Fruit fly (Drosophila melanogaster) whole organism, embryonic: ENCODE data around the gene BORCS6.

ENCODE experiments used
- CG10267 ChIP-seq: fragments of 200-800 bp; sonication (Bioruptor generic); optimal IDR thresholded peaks from 2 replicates; lab custom pipeline; 2018; ENCODE audit warnings: missing biosample characterization, mild to moderate bottlenecking, missing genetic modification characterization, moderate library complexity
- CG11093 ChIP-seq: fragments of 200-800 bp; sonication (Bioruptor generic); IDR thresholded peaks from 3 replicates; pipeline ENCODE4 v1.3.6; 2022; ENCODE audit warnings: missing biosample characterization, missing genetic modification characterization
- CG12071 ChIP-seq: fragments of 200-800 bp; sonication (Bioruptor generic); optimal IDR thresholded peaks from 3 replicates; lab custom pipeline; 2018; ENCODE audit warnings: missing biosample characterization, mild to moderate bottlenecking, missing genetic modification characterization
- CG12219 ChIP-seq: fragments of 200-800 bp; sonication (Bioruptor generic); optimal IDR thresholded peaks from 3 replicates; lab custom pipeline; 2018; ENCODE audit warnings: missing biosample characterization, mild to moderate bottlenecking, missing genetic modification characterization
- CG12236 ChIP-seq: fragments of 200-800 bp; sonication (Bioruptor generic); optimal IDR thresholded peaks from 2 replicates; lab custom pipeline; 2016; ENCODE audit warnings: missing biosample characterization, missing genetic modification characterization
- CG13894 ChIP-seq: fragments of 200-800 bp; sonication (Bioruptor generic); optimal IDR thresholded peaks from 3 replicates; lab custom pipeline; 2018; ENCODE audit warnings: missing biosample characterization, mild to moderate bottlenecking, missing genetic modification characterization, moderate library complexity
- CG16813 ChIP-seq: fragments of 200-800 bp; sonication (Bioruptor generic); IDR thresholded peaks from 3 replicates; pipeline ENCODE4 v1.3.6; 2022; ENCODE audit warnings: missing biosample characterization, missing genetic modification characterization; ENCODE audit not compliant: partially characterized antibody
- CG18599 ChIP-seq: fragments of 200-800 bp; sonication (Bioruptor generic); optimal IDR thresholded peaks from 3 replicates; lab custom pipeline; 2017; ENCODE audit warnings: missing biosample characterization, missing genetic modification characterization, mild to moderate bottlenecking, moderate library complexity, missing genetic modification reagents
- CG30403 ChIP-seq: fragments of 200-800 bp; sonication (Bioruptor generic); optimal IDR thresholded peaks from 3 replicates; lab custom pipeline; 2016; ENCODE audit warnings: missing biosample characterization, missing genetic modification characterization
- CG4328 ChIP-seq: fragments of 200-800 bp; sonication (Bioruptor generic); optimal IDR thresholded peaks from 3 replicates; lab custom pipeline; 2017; ENCODE audit warnings: missing biosample characterization, missing genetic modification reagents, missing genetic modification characterization
- CG6175 ChIP-seq: fragments of 200-800 bp; sonication (Bioruptor generic); IDR thresholded peaks from 3 replicates; pipeline ENCODE4 v1.3.6; 2022; ENCODE audit warnings: missing biosample characterization, missing genetic modification characterization
- CG6791 ChIP-seq: fragments of 200-800 bp; sonication (Bioruptor generic); IDR thresholded peaks from 3 replicates; pipeline ENCODE4 v1.3.6; 2022; ENCODE audit warnings: missing biosample characterization, missing genetic modification characterization; ENCODE audit not compliant: partially characterized antibody
- CG7271 ChIP-seq: fragments of 200-800 bp; sonication (Bioruptor generic); optimal IDR thresholded peaks from 2 replicates; lab custom pipeline; 2018; ENCODE audit warnings: missing biosample characterization, mild to moderate bottlenecking, missing genetic modification characterization, moderate library complexity
- CG9797 ChIP-seq: fragments of 200-800 bp; sonication (Bioruptor generic); optimal IDR thresholded peaks from 3 replicates; lab custom pipeline; 2018; ENCODE audit warnings: missing biosample characterization, mild to moderate bottlenecking, missing genetic modification characterization
- CkIIα-i1 ChIP-seq: fragments of 200-800 bp; sonication (Bioruptor generic); IDR thresholded peaks from 2 replicates; pipeline ENCODE4 v1.3.6; 2022; ENCODE audit warnings: missing biosample characterization, missing genetic modification characterization
- Dip3 ChIP-seq: fragments of 200-800 bp; sonication (Bioruptor generic); optimal IDR thresholded peaks from 3 replicates; lab custom pipeline; 2016; ENCODE audit warnings: missing biosample characterization, missing genetic modification characterization
- E2f2 ChIP-seq: fragments of 200-800 bp; sonication (Bioruptor generic); IDR thresholded peaks from 2 replicates; pipeline ENCODE4 v1.3.6; 2022; ENCODE audit warnings: missing biosample characterization, missing genetic modification characterization
- Fer2 ChIP-seq: fragments of 200-800 bp; sonication (Bioruptor generic); optimal IDR thresholded peaks from 2 replicates; lab custom pipeline; 2018; ENCODE audit warnings: missing biosample characterization, mild to moderate bottlenecking, missing genetic modification characterization, moderate library complexity
- HLH4C ChIP-seq: fragments of 200-800 bp; sonication (Bioruptor generic); IDR thresholded peaks from 3 replicates; pipeline ENCODE4 v1.3.6; 2022; ENCODE audit warnings: missing biosample characterization, missing genetic modification characterization; ENCODE audit not compliant: partially characterized antibody
- Hr51 ChIP-seq, 2 experiments: fragments of 200-800 bp; sonication (Bioruptor generic); optimal IDR thresholded peaks; 2 replicates in 1 of 2; 3 replicates in 1 of 2; lab custom pipeline; 2016 to 2018; ENCODE audit warnings: missing biosample characterization in 2 of 2, missing genetic modification characterization in 2 of 2, mild to moderate bottlenecking in 1 of 2, moderate library complexity in 1 of 2
- Med ChIP-seq: fragments of 200-800 bp; sonication (Bioruptor generic); peaks from one replicate; lab custom pipeline; 2016; ENCODE audit warnings: missing biosample characterization, missing genetic modification characterization, mild to moderate bottlenecking, inconsistent platforms, moderate library complexity
- Neu2 ChIP-seq: fragments of 200-800 bp; sonication (Bioruptor generic); optimal IDR thresholded peaks from 3 replicates; lab custom pipeline; 2016; ENCODE audit warnings: missing biosample characterization, missing genetic modification characterization, borderline replicate concordance
- Nf-YA ChIP-seq: fragments of 200-800 bp; sonication (Bioruptor generic); IDR thresholded peaks from 2 replicates; pipeline ENCODE4 v1.3.6; 2022; ENCODE audit warnings: missing biosample characterization, missing genetic modification characterization
- abd-A ChIP-seq: fragments of 200-800 bp; sonication (Bioruptor generic); optimal IDR thresholded peaks from 3 replicates; lab custom pipeline; 2019; ENCODE audit warnings: missing biosample characterization, mild to moderate bottlenecking, missing genetic modification characterization, moderate library complexity
- bcd ChIP-seq: fragments of 200-800 bp; sonication (Bioruptor generic); optimal IDR thresholded peaks from 2 replicates; lab custom pipeline; 2017; ENCODE audit warnings: missing biosample characterization, mild to moderate bottlenecking, missing genetic modification characterization
- chinmo ChIP-seq: fragments of 200-800 bp; sonication (Bioruptor generic); IDR thresholded peaks from 4 replicates; pipeline ENCODE4 v1.3.6; 2022; ENCODE audit warnings: missing biosample characterization, missing genetic modification characterization; ENCODE audit not compliant: partially characterized antibody
- ci ChIP-seq: fragments of 200-800 bp; sonication (Bioruptor generic); IDR thresholded peaks from 3 replicates; pipeline ENCODE4 v1.3.6; 2022; ENCODE audit warnings: missing biosample characterization, missing genetic modification characterization
- dm ChIP-seq: fragments of 200-800 bp; sonication (Bioruptor generic); optimal IDR thresholded peaks from 3 replicates; lab custom pipeline; 2016; ENCODE audit warnings: missing biosample characterization, missing genetic modification characterization
- dmrt99B ChIP-seq: fragments of 200-800 bp; sonication (Bioruptor generic); optimal IDR thresholded peaks from 2 replicates; lab custom pipeline; 2018; ENCODE audit warnings: missing biosample characterization, mild to moderate bottlenecking, missing genetic modification characterization, moderate library complexity
- exex ChIP-seq: fragments of 200-800 bp; sonication (Bioruptor generic); optimal IDR thresholded peaks from 4 replicates; lab custom pipeline; 2018; ENCODE audit warnings: missing biosample characterization, mild to moderate bottlenecking, missing genetic modification characterization, moderate library complexity
- insv ChIP-seq, 2 experiments: fragments of 200-800 bp; sonication (Bioruptor generic); optimal IDR thresholded peaks; 3 replicates each; lab custom pipeline; 2016 to 2018; ENCODE audit warnings: missing biosample characterization in 2 of 2, missing genetic modification characterization in 2 of 2
- lmd ChIP-seq: fragments of 200-800 bp; sonication (Bioruptor generic); IDR thresholded peaks from 2 replicates; pipeline ENCODE4 v1.3.6; 2022; ENCODE audit warnings: missing biosample characterization, missing genetic modification characterization
- odd ChIP-seq: fragments of 200-800 bp; sonication (Bioruptor generic); optimal IDR thresholded peaks from 2 replicates; lab custom pipeline; 2017; ENCODE audit warnings: missing biosample characterization, mild to moderate bottlenecking, missing genetic modification characterization
- onecut ChIP-seq: fragments of 200-800 bp; sonication (Bioruptor generic); IDR thresholded peaks from 2 replicates; pipeline ENCODE4 v1.3.6; 2022; ENCODE audit warnings: missing biosample characterization, missing genetic modification characterization
- schlank ChIP-seq: fragments of 200-800 bp; sonication (Bioruptor generic); optimal IDR thresholded peaks from 2 replicates; lab custom pipeline; 2018; ENCODE audit warnings: missing biosample characterization, mild to moderate bottlenecking, missing genetic modification characterization
- sd ChIP-seq: fragments of 200-800 bp; sonication (Bioruptor generic); optimal IDR thresholded peaks from 3 replicates; lab custom pipeline; 2018; ENCODE audit warnings: missing biosample characterization, mild to moderate bottlenecking, missing genetic modification characterization, moderate library complexity
- slou ChIP-seq: fragments of 200-800 bp; sonication (Bioruptor generic); optimal IDR thresholded peaks from 3 replicates; lab custom pipeline; 2016; ENCODE audit warnings: missing biosample characterization, missing genetic modification characterization
- stc ChIP-seq: fragments of 200-800 bp; sonication (Bioruptor generic); IDR thresholded peaks from 2 replicates; pipeline ENCODE4 v1.3.6; 2022; ENCODE audit warnings: missing biosample characterization, missing genetic modification characterization
- vnd ChIP-seq: fragments of 200-800 bp; sonication (Bioruptor generic); IDR thresholded peaks from 3 replicates; pipeline ENCODE4 v1.3.6; 2022; ENCODE audit warnings: missing biosample characterization, missing genetic modification characterization; ENCODE audit not compliant: partially characterized antibody
- vvl ChIP-seq: fragments of 200-800 bp; sonication (Bioruptor generic); IDR thresholded peaks from 2 replicates; pipeline ENCODE4 v1.3.6; 2022; ENCODE audit warnings: missing biosample characterization, missing genetic modification characterization
- zf30C ChIP-seq: fragments of 200-800 bp; sonication (Bioruptor generic); optimal IDR thresholded peaks from 3 replicates; lab custom pipeline; 2018; ENCODE audit warnings: missing biosample characterization, mild to moderate bottlenecking, missing genetic modification characterization

Gene BORCS6

dm6 chr3L:533807-534206 lies 6.8 kb upstream of the BORCS6 start (continued):
- peak; percentile 12 for TF ChIP-seq CG10267
- TF ChIP-seq dm (GFP tag; lab: Kevin White, UChicago): no peak
- peak; percentile 73 for TF ChIP-seq Med (GFP tag; lab: Kevin White, UChicago)
- peak; percentile 49 for TF ChIP-seq stc
- no peak for TF ChIP-seq zf30C (GFP tag; lab: Kevin White, UChicago)
- no peak for TF ChIP-seq CG12236 (GFP tag; lab: Kevin White, UChicago)
- TF ChIP-seq schlank: no peak
- no peak for TF ChIP-seq CG11093 (GFP tag; lab: Robert Waterston, UW)
- TF ChIP-seq CkIIα-i1 (GFP tag; lab: Robert Waterston, UW): no peak
- peak; percentile 66; the same call in 2 of the 3 replicates for TF ChIP-seq ci (GFP tag; lab: Robert Waterston, UW)
- TF ChIP-seq onecut: no peak
- peak; percentile 7 for TF ChIP-seq dmrt99B (tag; lab: Kevin White, UChicago)
- TF ChIP-seq lmd (GFP tag; lab: Robert Waterston, UW): 0 out of 2 replicates have a peak, but pooled peaks have one; percentile 47
- no peak for TF ChIP-seq Nf-YA (GFP tag; lab: Robert Waterston, UW)
- no peak for TF ChIP-seq CG9797
- TF ChIP-seq odd (GFP tag; lab: Kevin White, UChicago): no peak
- no peak for TF ChIP-seq Neu2 (GFP tag; lab: Kevin White, UChicago)
- TF ChIP-seq CG6791 (GFP tag; lab: Robert Waterston, UW): no peak
- peak; percentile 14 for TF ChIP-seq CG30403
- peak in 1 of 2 experiments; percentile 4 for TF ChIP-seq Hr51 (GFP tag; optimal IDR thresholded peaks at IDR 0.05; lab: Kevin White, UChicago)
- TF ChIP-seq HLH4C (GFP tag; lab: Robert Waterston, UW): 0 out of 3 replicates have a peak, but pooled peaks have one; percentile 33
- no peak for TF ChIP-seq bcd (GFP tag; lab: Kevin White, UChicago)
- peak; percentile 31 for TF ChIP-seq CG18599 (GFP tag; lab: Kevin White, UChicago)
- 0 out of 3 replicates have a peak, but pooled peaks have one; percentile 47 for TF ChIP-seq vnd (GFP tag; lab: Robert Waterston, UW)
- no peak for TF ChIP-seq CG12071 (GFP tag; lab: Kevin White, UChicago)
- TF ChIP-seq CG7271 (tag; lab: Kevin White, UChicago): no peak
- no peak for TF ChIP-seq E2f2 (GFP tag; lab: Robert Waterston, UW)
- TF ChIP-seq CG4328: no peak
- TF ChIP-seq slou (GFP tag; lab: Kevin White, UChicago): no peak
- no peak for TF ChIP-seq CG6175 (GFP tag; lab: Robert Waterston, UW)
- TF ChIP-seq exex: no peak
- TF ChIP-seq insv (GFP tag; optimal IDR thresholded peaks at IDR 0.05; lab: Kevin White, UChicago): no peak
- TF ChIP-seq Fer2 (tag; lab: Kevin White, UChicago): no peak

DNA sequence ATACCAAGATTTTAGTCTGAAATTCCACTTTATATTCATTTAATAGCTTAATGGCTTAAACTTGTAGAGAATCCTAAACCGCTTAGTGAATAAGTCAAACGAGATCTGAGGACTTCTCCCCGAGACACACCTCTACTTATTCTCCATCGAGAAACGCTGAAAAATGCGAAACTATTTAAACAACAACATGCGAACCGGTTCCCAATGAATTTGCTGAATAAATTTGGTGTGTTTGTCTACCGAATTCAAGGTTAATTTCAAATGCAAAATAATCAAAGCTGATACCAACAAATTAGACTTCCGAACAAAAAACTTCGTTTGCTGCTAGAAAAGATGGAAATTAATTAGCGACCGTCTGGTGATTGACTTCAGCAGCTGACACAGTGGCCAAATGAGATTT lies 4.5 kb upstream of the BORCS6 start:
- 0 out of 4 replicates have a peak, but pooled peaks have one; percentile 75 for TF ChIP-seq chinmo (GFP tag; lab: Robert Waterston, UW)
- peak; percentile 64 for TF ChIP-seq sd
- TF ChIP-seq CG12219: no peak
- TF ChIP-seq CG13894: peak; percentile 87
- peak; percentile 37; the same call in 1 of the 2 replicates for TF ChIP-seq vvl (GFP tag; lab: Robert Waterston, UW)
- peak; percentile 65 for TF ChIP-seq abd-A
- TF ChIP-seq CG16813 (GFP tag; lab: Robert Waterston, UW): no peak
- TF ChIP-seq Dip3 (GFP tag; lab: Kevin White, UChicago): no peak
- TF ChIP-seq, all 482 proteins: peak for 5
